Worm (Caenorhabditis elegans) whole organism, midembryonic: Measurements from ENCODE around the gene C55B6.7.
A peak's percentile ranks its signal among the peaks of the same experiment; 100 is the strongest.

ENCODE experiments used
- T22C8.4 ChIP-seq: fragments of 200-800 bp; sonication (Bioruptor generic); IDR thresholded peaks from 2 replicates; pipeline ENCODE4 v1.3.6; 2022; ENCODE audit warnings: missing genetic modification characterization, missing compliant biosample characterization
- cog-1 ChIP-seq: sonication (generic microtip); optimal IDR thresholded peaks from 2 replicates; lab custom pipeline; 2016; ENCODE audit warnings: missing genetic modification characterization, missing compliant biosample characterization
- flt-1 ChIP-seq: fragments of 200-800 bp; sonication (Bioruptor generic); IDR thresholded peaks from 2 replicates; pipeline ENCODE4 v1.3.6; 2022; ENCODE audit warnings: missing genetic modification characterization, missing compliant biosample characterization
- klf-2 ChIP-seq: fragments of 200-800 bp; sonication (Bioruptor generic); conservative IDR thresholded peaks from 2 replicates; pipeline ENCODE4 v1.3.6; 2022; ENCODE audit warnings: missing genetic modification reagents, missing genetic modification characterization, missing compliant biosample characterization
- med-1 ChIP-seq: sonication (generic microtip); optimal IDR thresholded peaks from 2 replicates; lab custom pipeline; 2017; ENCODE audit warnings: missing genetic modification characterization, mild to moderate bottlenecking, missing compliant biosample characterization, antibody characterized with exemption, missing genetic modification reagents; ENCODE audit not compliant: insufficient read depth
- ref-1 ChIP-seq: fragments of 200-800 bp; sonication (Bioruptor generic); conservative IDR thresholded peaks from 2 replicates; pipeline ENCODE4 v1.3.6; 2022; ENCODE audit warnings: missing genetic modification reagents, missing genetic modification characterization, missing compliant biosample characterization
- tab-1 ChIP-seq: fragments of 200-800 bp; sonication (Bioruptor generic); IDR thresholded peaks from 2 replicates; pipeline ENCODE4 v1.3.6; 2022; ENCODE audit warnings: missing genetic modification characterization, missing compliant biosample characterization
- ztf-23 ChIP-seq: fragments of 200-800 bp; sonication (Bioruptor generic); IDR thresholded peaks from 2 replicates; pipeline ENCODE4 v1.3.6; 2022; ENCODE audit warnings: missing genetic modification reagents, missing genetic modification characterization, missing compliant biosample characterization

ce11 chrX:7232158-7232822, 40.5 kb upstream of the C55B6.7 start:
- no peak for TF ChIP-seq med-1 (GFP tag; lab: Kevin White, UChicago)
- TF ChIP-seq ztf-23 (GFP tag; lab: Robert Waterston, UW) = no peak
- no peak for TF ChIP-seq klf-2 (GFP tag; lab: Robert Waterston, UW)
- TF ChIP-seq flt-1 (GFP tag; lab: Robert Waterston, UW) = no peak
- no peak for TF ChIP-seq tab-1 (GFP tag; lab: Robert Waterston, UW)
- no peak for TF ChIP-seq ref-1 (GFP tag; lab: Robert Waterston, UW)
- no peak for TF ChIP-seq T22C8.4 (GFP tag; lab: Robert Waterston, UW)
- peak; percentile 86 for TF ChIP-seq cog-1
